Worm (Caenorhabditis elegans): ENCODE data around the gene rps-18.

ce11 chrIV:14784481-14784880 is 41.0 kb upstream of the rps-18 start, which contains the start of gene nlp-56:
- no peak for TF ChIP-seq ZK546.5 (tag; optimal IDR thresholded peaks at IDR 0.05)
- no peak for TF ChIP-seq nhr-11 (tag; optimal IDR thresholded peaks at IDR 0.05)
- no peak for TF ChIP-seq snpc-4 (tag; optimal IDR thresholded peaks at IDR 0.05)
- TF ChIP-seq ztf-11 (tag; optimal IDR thresholded peaks at IDR 0.05) = no peak
- TF ChIP-seq unc-55 (GFP tag; optimal IDR thresholded peaks at IDR 0.05) = no peak
- TF ChIP-seq elt-3 (tag; optimal IDR thresholded peaks at IDR 0.05) = no peak
- TF ChIP-seq mbf-1 (tag; optimal IDR thresholded peaks at IDR 0.05) = no peak
- no peak for TF ChIP-seq ceh-16 (tag; optimal IDR thresholded peaks at IDR 0.05)
- TF ChIP-seq nhr-21 (tag; optimal IDR thresholded peaks at IDR 0.05) = no peak
